Worm (Caenorhabditis elegans) whole organism, early embryonic: Measurements from ENCODE around the gene gst-26.

Experiments used
- aly-1 ChIP-seq: sonication (generic microtip); optimal IDR thresholded peaks from 2 replicates; lab custom pipeline; 2016; ENCODE audit warnings: missing genetic modification characterization, missing compliant biosample characterization
- hmg-4 ChIP-seq: fragments of 200-800 bp; sonication (Bioruptor generic); optimal IDR thresholded peaks from 2 replicates; lab custom pipeline; 2018; ENCODE audit warnings: mild to moderate bottlenecking, missing genetic modification characterization, missing compliant biosample characterization

ce11 chrII:15197500-15197899, 33.1 kb upstream of the gst-26 start:
- TF ChIP-seq aly-1 (no peak), hmg-4 (GFP tag; lab: Kevin White, UChicago) (no peak)
